Worm (Caenorhabditis elegans): ENCODE results near the gene B0228.1.

The B0228.1 gene

DNA sequence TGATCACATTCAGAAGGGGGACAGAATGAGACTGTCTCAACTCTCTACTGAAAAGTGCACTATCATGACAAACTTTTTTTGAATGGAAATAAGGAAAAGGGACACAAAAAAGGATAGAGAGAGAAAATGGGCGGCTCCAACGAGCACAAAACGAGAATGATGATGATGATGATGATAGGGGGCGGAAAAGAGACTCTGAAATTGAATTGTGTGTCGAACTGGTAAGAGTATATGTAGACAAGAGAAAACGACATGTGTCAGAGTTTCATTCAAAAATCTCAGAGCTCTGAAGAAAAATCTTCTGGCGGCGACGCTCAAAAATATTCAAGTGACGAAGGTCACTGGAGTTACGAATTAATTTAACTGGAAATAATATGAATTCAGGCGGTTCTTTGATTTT, 40.2 kb downstream of the B0228.1 start:
- TF ChIP-seq unc-42 (tag; optimal IDR thresholded peaks at IDR 0.05) (peak; percentile 82), ref-2 (tag; optimal IDR thresholded peaks at IDR 0.05) (no peak)

DNA sequence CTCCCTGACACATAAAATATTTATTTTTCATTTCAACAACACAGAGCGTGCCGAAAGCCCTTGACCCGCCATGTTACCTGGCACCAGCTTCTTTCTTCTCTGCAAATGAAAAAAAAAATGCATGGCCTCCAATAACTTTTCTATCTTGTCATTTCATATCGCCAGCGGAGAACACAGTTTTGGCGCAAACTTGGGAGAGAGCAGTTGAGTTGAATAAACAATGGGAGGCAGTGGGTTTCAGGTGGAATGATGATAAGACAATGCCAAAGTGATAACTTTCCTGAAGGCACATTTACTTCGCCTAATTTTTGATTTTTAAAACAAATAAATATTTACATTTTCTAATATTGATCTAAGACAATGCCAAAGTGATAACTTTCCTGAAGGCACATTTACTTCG, 46.1 kb downstream of the B0228.1 start:
- TF ChIP-seq elt-2 (tag; optimal IDR thresholded peaks at IDR 0.05) = peak; percentile 15
- TF ChIP-seq ceh-48 (tag; optimal IDR thresholded peaks at IDR 0.05) = no peak

DNA sequence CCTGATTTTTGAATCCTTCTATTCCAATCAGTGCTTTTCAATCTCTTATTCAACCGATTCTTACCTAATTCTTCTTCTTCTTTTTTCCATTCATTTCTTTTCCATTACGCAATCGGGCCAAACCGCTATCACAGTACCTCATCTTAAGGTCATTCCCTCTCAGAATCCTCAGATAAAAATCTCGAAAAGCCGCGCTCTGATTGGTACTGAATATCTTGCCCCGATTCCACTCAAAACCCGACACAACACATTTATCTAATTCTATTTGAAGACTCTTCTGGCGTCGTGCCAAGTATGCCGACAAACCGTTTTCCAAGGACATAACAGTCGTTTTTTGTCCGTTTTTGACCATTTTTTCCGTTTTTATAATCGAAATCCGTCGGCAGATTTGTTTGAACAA, 46.8 kb downstream of the B0228.1 start:
- no peak for TF ChIP-seq T23F11.4 (GFP tag; optimal IDR thresholded peaks at IDR 0.05)
- TF ChIP-seq ahr-1 (tag; optimal IDR thresholded peaks at IDR 0.05) = no peak
- TF ChIP-seq rnt-1 (tag; optimal IDR thresholded peaks at IDR 0.05) = peak; percentile 53
- no peak for TF ChIP-seq hlh-13 (GFP tag; optimal IDR thresholded peaks at IDR 0.05)
- no peak for TF ChIP-seq fkh-10 (GFP tag; optimal IDR thresholded peaks at IDR 0.05)
- TF ChIP-seq pag-3 (tag; optimal IDR thresholded peaks at IDR 0.05; ENCODE audit: borderline replicate concordance) = no peak

DNA sequence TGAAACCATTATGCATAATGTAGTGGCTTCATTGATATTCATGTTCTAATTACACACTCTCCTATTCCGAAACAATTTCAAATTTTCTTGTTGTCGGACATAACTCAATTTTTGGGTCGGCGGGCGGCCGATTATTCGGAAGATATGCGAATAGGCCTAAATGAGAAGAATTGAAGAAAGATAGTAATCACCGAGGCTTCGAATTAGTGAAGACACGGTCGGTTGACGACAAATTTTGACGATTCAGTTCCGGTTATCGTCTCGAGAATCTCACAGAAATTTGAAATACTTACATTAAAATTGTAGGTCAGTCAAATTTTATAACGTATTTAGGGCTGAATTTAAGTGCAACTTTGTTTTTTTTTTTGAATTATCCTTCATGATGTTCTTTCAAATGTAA, 48.0 kb downstream of the B0228.1 start:
- TF ChIP-seq unc-42 (tag; optimal IDR thresholded peaks at IDR 0.05) = peak; percentile 49
- TF ChIP-seq ceh-31 (tag; optimal IDR thresholded peaks at IDR 0.05) = no peak

DNA sequence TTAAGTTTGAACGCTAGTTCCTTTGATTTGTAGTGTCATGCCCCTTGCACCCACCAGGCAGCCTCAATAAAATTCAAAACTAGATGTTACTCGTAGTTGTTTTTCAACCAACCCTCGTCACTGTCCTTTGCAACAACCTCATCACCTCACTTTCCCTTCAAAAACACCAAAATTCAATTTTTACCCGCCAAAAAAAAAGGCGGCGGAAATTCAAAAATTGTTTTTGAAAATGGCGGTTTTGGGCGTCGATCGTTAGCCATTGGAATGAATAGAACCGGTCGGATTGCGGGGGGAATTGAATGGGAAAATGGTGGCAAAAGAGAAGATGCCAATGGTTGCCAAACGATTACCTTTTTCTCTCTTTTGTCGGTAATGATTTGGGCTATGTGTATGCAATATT, 50.9 kb downstream of the B0228.1 start:
- TF ChIP-seq nfya-1 (tag; optimal IDR thresholded peaks at IDR 0.05) (no peak), fkh-6 (tag; optimal IDR thresholded peaks at IDR 0.05) (no peak), hlh-15 (tag; optimal IDR thresholded peaks at IDR 0.05) (no peak), ceh-31 (tag; optimal IDR thresholded peaks at IDR 0.05) (no peak), ceh-48 (tag; optimal IDR thresholded peaks at IDR 0.05) (no peak), unc-42 (tag; optimal IDR thresholded peaks at IDR 0.05) (no peak), eyg-1 (tag; optimal IDR thresholded peaks at IDR 0.05) (no peak), pha-2 (tag; optimal IDR thresholded peaks at IDR 0.05) (no peak), ceh-30 (tag; optimal IDR thresholded peaks at IDR 0.05) (no peak), ceh-6 (GFP tag; optimal IDR thresholded peaks at IDR 0.05) (no peak), rnt-1 (tag; optimal IDR thresholded peaks at IDR 0.05) (no peak), C38D4.7 (GFP tag; optimal IDR thresholded peaks at IDR 0.05) (no peak), dmd-4 (tag; optimal IDR thresholded peaks at IDR 0.05; ENCODE audit: borderline replicate concordance) (no peak), ceh-2 (tag; optimal IDR thresholded peaks at IDR 0.05) (no peak), ceh-14 (tag; optimal IDR thresholded peaks at IDR 0.05) (no peak), F13H6.1 (tag; optimal IDR thresholded peaks at IDR 0.05) (no peak), K02D7.2 (tag; optimal IDR thresholded peaks at IDR 0.05) (no peak), ttx-3 (tag; optimal IDR thresholded peaks at IDR 0.05) (no peak)

All from whole organism, late embryonic.